Worm (Caenorhabditis elegans) whole organism, midembryonic: ENCODE measurements around the gene elo-1.

Experiments used
- T22C8.4 ChIP-seq: fragments of 200-800 bp; sonication (Bioruptor generic); IDR thresholded peaks from 2 replicates; pipeline ENCODE4 v1.3.6; 2022; ENCODE audit warnings: missing genetic modification characterization, missing compliant biosample characterization
- flt-1 ChIP-seq: fragments of 200-800 bp; sonication (Bioruptor generic); IDR thresholded peaks from 2 replicates; pipeline ENCODE4 v1.3.6; 2022; ENCODE audit warnings: missing genetic modification characterization, missing compliant biosample characterization
- klf-2 ChIP-seq: fragments of 200-800 bp; sonication (Bioruptor generic); conservative IDR thresholded peaks from 2 replicates; pipeline ENCODE4 v1.3.6; 2022; ENCODE audit warnings: missing genetic modification reagents, missing genetic modification characterization, missing compliant biosample characterization
- tab-1 ChIP-seq: fragments of 200-800 bp; sonication (Bioruptor generic); IDR thresholded peaks from 2 replicates; pipeline ENCODE4 v1.3.6; 2022; ENCODE audit warnings: missing genetic modification characterization, missing compliant biosample characterization
- ztf-23 ChIP-seq: fragments of 200-800 bp; sonication (Bioruptor generic); IDR thresholded peaks from 2 replicates; pipeline ENCODE4 v1.3.6; 2022; ENCODE audit warnings: missing genetic modification reagents, missing genetic modification characterization, missing compliant biosample characterization
- ztf-29 ChIP-seq: fragments of 200-800 bp; sonication (Bioruptor generic); IDR thresholded peaks from 2 replicates; pipeline ENCODE4 v1.3.6; 2022; ENCODE audit warnings: missing genetic modification reagents, missing genetic modification characterization, missing compliant biosample characterization

DNA sequence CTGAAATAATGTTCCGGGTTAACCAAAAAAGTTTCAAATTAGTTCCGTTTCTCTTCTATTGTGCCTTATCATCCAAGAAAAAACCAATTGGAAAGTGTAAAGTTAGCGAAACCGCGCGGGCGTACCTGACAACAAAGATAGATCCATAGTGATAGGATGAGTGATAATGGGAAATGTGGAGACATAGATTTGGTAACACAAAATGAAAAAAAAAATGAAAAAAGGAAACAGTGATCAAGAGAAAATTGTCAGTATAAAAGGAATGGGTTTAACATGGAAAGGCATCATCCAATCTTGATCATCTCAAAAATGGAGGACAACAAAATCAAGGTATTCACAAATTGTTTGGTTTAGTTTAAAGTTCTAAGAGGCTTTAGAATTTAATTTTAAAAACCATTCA is 36.9 kb downstream of the elo-1 start, which contains the start of gene col-122:
- TF ChIP-seq klf-2 (GFP tag; lab: Robert Waterston, UW), result no peak
- TF ChIP-seq tab-1, result no peak
- TF ChIP-seq ztf-23 (GFP tag; lab: Robert Waterston, UW), result no peak
- TF ChIP-seq T22C8.4 (GFP tag; lab: Robert Waterston, UW), result no peak
- no peak for TF ChIP-seq flt-1 (GFP tag; lab: Robert Waterston, UW)
- no peak for TF ChIP-seq ztf-29 (GFP tag; lab: Robert Waterston, UW)
